Worm (Caenorhabditis elegans) whole organism, L4/young adult: ENCODE data around the gene F59A1.13.

Experiments used
- W03F9.2 ChIP-seq: fragments of 150-350 bp; optimal IDR thresholded peaks from 2 replicates; lab custom pipeline; 2014; ENCODE audit warnings: missing biosample characterization, missing genetic modification characterization
- him-1 ChIP-seq: sonication (generic microtip); optimal IDR thresholded peaks from 2 replicates; lab custom pipeline; 2016; ENCODE audit warnings: missing genotype, missing genetic modification reagents, missing genetic modification characterization, missing compliant biosample characterization

ce11 chrV:17683290-17683689 lies 7.5 kb downstream of the F59A1.13 start:
- TF ChIP-seq W03F9.2 (tag; lab: Kevin White, UChicago) (no peak), him-1 (tag; lab: Kevin White, UChicago) (no peak)
